Worm (Caenorhabditis elegans): Measurements from ENCODE around the gene epg-3.

epg-3 gene

ce11 chrIII:12920810-12921209 is 13.7 kb upstream of the epg-3 start:
- peak; percentile 84 for TF ChIP-seq nfya-1 (tag; optimal IDR thresholded peaks at IDR 0.05; ENCODE audit: insufficient read depth)
- no peak for TF ChIP-seq eor-1 (tag; optimal IDR thresholded peaks at IDR 0.05)
- TF ChIP-seq nhr-25 (tag; optimal IDR thresholded peaks at IDR 0.05), result no peak

- TF ChIP-seq hmg-11 (tag; optimal IDR thresholded peaks at IDR 0.05), result peak; percentile 48
- peak; percentile 50 for TF ChIP-seq lin-15B (tag; optimal IDR thresholded peaks at IDR 0.05)
- TF ChIP-seq lin-39 (tag; optimal IDR thresholded peaks at IDR 0.05), result peak; percentile 27
- no peak for TF ChIP-seq ceh-82 (tag; optimal IDR thresholded peaks at IDR 0.05)
- TF ChIP-seq pha-4 (tag; optimal IDR thresholded peaks at IDR 0.05), result peak; percentile 66
- peak; percentile 50 for TF ChIP-seq nfya-1 (tag; optimal IDR thresholded peaks at IDR 0.05; ENCODE audit: insufficient read depth)
Observed at ce11 chrIII:12925947-12926607, 8.4 kb upstream of the epg-3 start, which contains the start of the genes npp-25 and mrps-10. Gene npp-25 (minus strand): TSS chrIII:12925997. Gene mrps-10 (plus strand): TSS chrIII:12926557.

- TF ChIP-seq ZK546.5 (tag; optimal IDR thresholded peaks at IDR 0.05) (no peak), elt-1 (tag; optimal IDR thresholded peaks at IDR 0.05) (no peak), pha-4 (tag; optimal IDR thresholded peaks at IDR 0.05) (no peak), zag-1 (tag; optimal IDR thresholded peaks at IDR 0.05) (no peak), elt-3 (tag; optimal IDR thresholded peaks at IDR 0.05) (no peak)
Observed at ce11 chrIII:12929573-12929972, 4.9 kb upstream of the epg-3 start, which contains the start of gene Y37D8A.19. Gene Y37D8A.19 (plus strand): TSS chrIII:12929873.

- TF ChIP-seq ama-1 (optimal IDR thresholded peaks at IDR 0.05), result no peak
- TF ChIP-seq nhr-11 (tag; optimal IDR thresholded peaks at IDR 0.05), result no peak
- TF ChIP-seq fkh-2 (tag; optimal IDR thresholded peaks at IDR 0.05), result no peak
- TF ChIP-seq nhr-25 (tag; optimal IDR thresholded peaks at IDR 0.05), result no peak
- no peak for TF ChIP-seq egl-27 (tag; optimal IDR thresholded peaks at IDR 0.05)
- TF ChIP-seq ceh-82 (tag; optimal IDR thresholded peaks at IDR 0.05), result no peak
- TF ChIP-seq R02D3.7 (tag; optimal IDR thresholded peaks at IDR 0.05), result no peak
- no peak for TF ChIP-seq jun-1 (tag; optimal IDR thresholded peaks at IDR 0.05)
- no peak for TF ChIP-seq elt-2 (tag; optimal IDR thresholded peaks at IDR 0.05)
- TF ChIP-seq lin-39 (tag; optimal IDR thresholded peaks at IDR 0.05), result no peak
- no peak for TF ChIP-seq ceh-16 (tag; optimal IDR thresholded peaks at IDR 0.05)
- no peak for TF ChIP-seq nhr-12 (tag; optimal IDR thresholded peaks at IDR 0.05)
- TF ChIP-seq aly-2 (tag; optimal IDR thresholded peaks at IDR 0.05), result no peak
- TF ChIP-seq mml-1 (tag; optimal IDR thresholded peaks at IDR 0.05), result no peak
- no peak for TF ChIP-seq ztf-11 (tag; optimal IDR thresholded peaks at IDR 0.05)
Observed at ce11 chrIII:12931108-12931507, 3.4 kb upstream of the epg-3 start.

- TF ChIP-seq nhr-25 (tag; optimal IDR thresholded peaks at IDR 0.05) (peak; percentile 25), egl-5 (tag; optimal IDR thresholded peaks at IDR 0.05) (peak; percentile 4), jun-1 (tag; optimal IDR thresholded peaks at IDR 0.05) (peak; percentile 39), lin-15B (tag; optimal IDR thresholded peaks at IDR 0.05) (peak; percentile 79), fkh-10 (GFP tag; optimal IDR thresholded peaks at IDR 0.05) (no peak), skn-1 (tag; optimal IDR thresholded peaks at IDR 0.05) (peak; percentile 14), ceh-28 (tag; optimal IDR thresholded peaks at IDR 0.05) (peak; percentile 38), ztf-11 (tag; optimal IDR thresholded peaks at IDR 0.05) (no peak), lin-39 (tag; optimal IDR thresholded peaks at IDR 0.05) (peak; percentile 30), pha-4 (tag; optimal IDR thresholded peaks at IDR 0.05) (peak; percentile 80), snpc-4 (tag; optimal IDR thresholded peaks at IDR 0.05) (peak; percentile 15), hmg-11 (tag; optimal IDR thresholded peaks at IDR 0.05) (peak; percentile 73), nhr-43 (tag; optimal IDR thresholded peaks at IDR 0.05; ENCODE audit: poor library complexity, severe bottlenecking) (peak; percentile 69), nfya-1 (tag; optimal IDR thresholded peaks at IDR 0.05; ENCODE audit: insufficient read depth) (peak; percentile 80), R02D3.7 (tag; optimal IDR thresholded peaks at IDR 0.05) (peak; percentile 49), ceh-82 (tag; optimal IDR thresholded peaks at IDR 0.05) (no peak), nhr-67 (tag; optimal IDR thresholded peaks at IDR 0.05) (no peak), mml-1 (tag; optimal IDR thresholded peaks at IDR 0.05) (no peak), daf-12 (tag; optimal IDR thresholded peaks at IDR 0.05) (no peak), nhr-23 (tag; optimal IDR thresholded peaks at IDR 0.05) (peak; percentile 51), elt-2 (tag; optimal IDR thresholded peaks at IDR 0.05) (peak; percentile 13)
Observed at ce11 chrIII:12931786-12932427, 2.6 kb upstream of the epg-3 start, which contains the start of gene rbm-7. Gene rbm-7 (minus strand): TSS chrIII:12931867.
